Fruit fly (Drosophila melanogaster) S2 (cell line): ENCODE data around the gene CG6153.

Source experiments
- CG8478 ChIP-seq: fragments of >200 bp; optimal IDR thresholded peaks from 2 replicates; lab custom pipeline; 2018
- CTCF ChIP-seq, 2 experiments: fragments of >200 bp; optimal IDR thresholded peaks; 2 replicates each; lab custom pipeline; 2018

dm6 chr2L:12689281-12689765 lies 3.5 kb upstream of the CG6153 start:
- TF ChIP-seq CTCF (optimal IDR thresholded peaks at IDR 0.05; lab: Kevin White, UChicago) (no peak), CG8478 (no peak)
